Fruit fly (Drosophila melanogaster) whole organism, prepupa: Measurements from ENCODE around the gene CG43245.

Experiments
- CG10669 ChIP-seq: fragments of 200-800 bp; sonication (Bioruptor generic); optimal IDR thresholded peaks from 3 replicates; lab custom pipeline; 2018; ENCODE audit warnings: missing biosample characterization, mild to moderate bottlenecking, missing genetic modification characterization, moderate library complexity
- CG34406 ChIP-seq: fragments of 200-800 bp; sonication (Bioruptor generic); optimal IDR thresholded peaks from 3 replicates; lab custom pipeline; 2016; ENCODE audit warnings: missing biosample characterization, missing genetic modification characterization
- CG3919 ChIP-seq: fragments of 200-800 bp; sonication (Bioruptor generic); optimal IDR thresholded peaks from 3 replicates; lab custom pipeline; 2016; ENCODE audit warnings: missing biosample characterization, missing genetic modification characterization
- CG6854 ChIP-seq: fragments of 200-800 bp; sonication (Bioruptor generic); optimal IDR thresholded peaks from 2 replicates; lab custom pipeline; 2017; ENCODE audit warnings: missing biosample characterization, mild to moderate bottlenecking, missing genetic modification characterization
- CG8632 ChIP-seq: fragments of 200-800 bp; sonication (Bioruptor generic); optimal IDR thresholded peaks from 3 replicates; lab custom pipeline; 2016; ENCODE audit warnings: missing biosample characterization, missing genetic modification characterization
- Ets96B ChIP-seq: fragments of 200-800 bp; optimal IDR thresholded peaks from 2 replicates; lab custom pipeline; 2019; ENCODE audit warnings: missing biosample characterization, mild to moderate bottlenecking, missing genetic modification characterization, moderate library complexity
- Lpt ChIP-seq: fragments of 200-800 bp; sonication (Bioruptor generic); optimal IDR thresholded peaks from 3 replicates; lab custom pipeline; 2016; ENCODE audit warnings: missing biosample characterization, missing genetic modification characterization
- Sox102F ChIP-seq: fragments of 200-800 bp; sonication (Bioruptor generic); optimal IDR thresholded peaks from 2 replicates; lab custom pipeline; 2016; ENCODE audit warnings: missing biosample characterization, mild to moderate bottlenecking, missing genetic modification characterization
- acj6 ChIP-seq: fragments of 200-800 bp; sonication (Bioruptor generic); optimal IDR thresholded peaks from 3 replicates; lab custom pipeline; 2016; ENCODE audit warnings: missing biosample characterization, missing genetic modification characterization
- fd85E ChIP-seq: fragments of 200-800 bp; sonication (Bioruptor generic); optimal IDR thresholded peaks from 3 replicates; lab custom pipeline; 2016; ENCODE audit warnings: missing biosample characterization, missing genetic modification characterization
- ss ChIP-seq, 2 experiments: fragments of 200-800 bp; sonication (Bioruptor generic); optimal IDR thresholded peaks; 2 replicates in 1 of 2; 3 replicates in 1 of 2; lab custom pipeline; 2017 to 2018; ENCODE audit warnings: mild to moderate bottlenecking in 2 of 2, missing biosample characterization in 2 of 2, missing genetic modification characterization in 2 of 2, moderate library complexity in 1 of 2
- vri ChIP-seq: fragments of 200-800 bp; sonication (Bioruptor generic); optimal IDR thresholded peaks from 3 replicates; lab custom pipeline; 2016; ENCODE audit warnings: missing biosample characterization, mild to moderate bottlenecking, missing genetic modification characterization

dm6 chr3L:10771616-10772203 is at the start of gene CG43245:
- TF ChIP-seq CG8632 (GFP tag; lab: Kevin White, UChicago) (no peak), CG10669 (no peak), acj6 (GFP tag; lab: Kevin White, UChicago) (no peak), Lpt (GFP tag; lab: Kevin White, UChicago) (no peak), CG3919 (no peak), Sox102F (GFP tag; lab: Kevin White, UChicago) (no peak), Ets96B (no peak), ss (GFP tag; optimal IDR thresholded peaks at IDR 0.05; lab: Kevin White, UChicago) (no peak), CG6854 (GFP tag; lab: Kevin White, UChicago) (peak; percentile 35), fd85E (GFP tag; lab: Kevin White, UChicago) (no peak), vri (GFP tag; lab: Kevin White, UChicago) (no peak), CG34406 (no peak)
